Fruit fly (Drosophila melanogaster) Kc167 (cell line): Measurements from ENCODE around the gene CG18258.

ENCODE experiments used
- Myc ChIP-seq: fragments of >200 bp; optimal IDR thresholded peaks from 2 replicates; lab custom pipeline; 2017; ENCODE audit warnings: missing external identifiers
- Sin3A ChIP-seq: fragments of >200 bp; optimal IDR thresholded peaks from 2 replicates; lab custom pipeline; 2018; ENCODE audit warnings: missing external identifiers
- h ChIP-seq: fragments of >200 bp; optimal IDR thresholded peaks from 3 replicates; lab custom pipeline; 2018; ENCODE audit warnings: missing external identifiers
- insv ChIP-seq: fragments of >200 bp; optimal IDR thresholded peaks from 3 replicates; lab custom pipeline; 2018; ENCODE audit warnings: missing external identifiers
- psq ChIP-seq: fragments of >200 bp; optimal IDR thresholded peaks from 2 replicates; lab custom pipeline; 2017; ENCODE audit warnings: missing external identifiers
- ttk ChIP-seq: sonication (Bioruptor generic); optimal IDR thresholded peaks from 2 replicates; lab custom pipeline; 2017; ENCODE audit warnings: missing external identifiers

dm6 chrX:17186432-17186831, 25.7 kb upstream of the CG18258 start:
- no peak for TF ChIP-seq Sin3A (lab: Kevin White, UChicago)
- no peak for TF ChIP-seq insv (lab: Kevin White, UChicago)
- TF ChIP-seq Myc (lab: Kevin White, UChicago): no peak
- TF ChIP-seq h (lab: Kevin White, UChicago): no peak
- TF ChIP-seq psq: no peak
- no peak for TF ChIP-seq ttk (lab: Kevin White, UChicago)
